Worm (Caenorhabditis elegans): Measurements from ENCODE around the gene F26A1.9.

DNA sequence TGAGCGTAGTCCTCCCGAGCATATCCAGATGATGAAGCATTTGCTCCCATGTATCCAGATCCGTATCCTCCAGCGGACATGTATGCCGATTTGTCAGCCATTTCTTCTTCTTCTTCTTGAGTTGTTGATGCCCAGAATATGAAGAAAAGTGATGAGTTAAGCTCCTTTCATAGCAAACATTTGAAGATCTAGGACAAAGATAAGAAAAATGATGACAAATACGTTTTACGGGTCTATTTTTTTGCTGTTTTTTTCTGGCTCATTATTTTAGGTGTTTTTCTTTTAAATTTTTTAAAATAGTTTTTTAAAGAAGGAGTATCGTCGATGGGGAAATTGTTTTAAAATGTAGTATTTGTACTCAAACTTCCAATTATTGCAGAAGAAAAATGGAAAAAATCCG is 867 bp upstream of the F26A1.9 start, which contains the start of gene nspd-9:
- TF ChIP-seq sdc-2 (tag; optimal IDR thresholded peaks at IDR 0.05), result no peak
- no peak for TF ChIP-seq madf-2 (tag; optimal IDR thresholded peaks at IDR 0.05)
- TF ChIP-seq dmd-4 (tag; optimal IDR thresholded peaks at IDR 0.05; ENCODE audit: borderline replicate concordance), result no peak
